Worm (Caenorhabditis elegans): ENCODE results near the gene F56D5.2.

The F56D5.2 gene

DNA sequence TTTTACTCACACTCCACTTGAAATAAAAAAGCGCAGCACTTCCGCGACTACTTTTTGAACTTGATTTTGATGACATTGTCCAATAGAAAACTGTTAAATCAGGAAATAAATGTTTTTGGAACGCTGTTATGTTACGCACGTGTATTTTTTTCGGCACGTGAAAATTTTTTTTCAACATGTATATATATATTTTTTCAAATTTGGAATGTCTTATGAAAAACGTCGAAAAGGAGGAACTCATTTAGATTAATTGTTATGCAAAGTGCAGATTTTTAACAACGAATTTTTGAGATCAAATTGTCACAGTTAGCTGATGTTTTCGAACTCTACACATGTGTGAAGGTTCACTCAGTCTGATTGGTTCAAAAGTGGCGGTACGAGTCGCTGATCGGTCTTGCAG is at the start of gene F56D5.2:
Gene F56D5.2, minus strand, starts transcription at position 101 of the 400 bp plus-strand sequence.
- TF ChIP-seq hlh-30 (tag; optimal IDR thresholded peaks at IDR 0.05; ENCODE audit: insufficient read depth) (no peak), ceh-6 (GFP tag; optimal IDR thresholded peaks at IDR 0.05) (no peak), ceh-9 (tag; optimal IDR thresholded peaks at IDR 0.05) (no peak), npax-4 (tag; optimal IDR thresholded peaks at IDR 0.05) (no peak), ceh-2 (tag; optimal IDR thresholded peaks at IDR 0.05) (no peak), fkh-6 (tag; optimal IDR thresholded peaks at IDR 0.05) (no peak), zip-5 (tag; optimal IDR thresholded peaks at IDR 0.05) (no peak), fax-1 (tag; optimal IDR thresholded peaks at IDR 0.05) (no peak), F13H6.1 (tag; optimal IDR thresholded peaks at IDR 0.05) (no peak), ceh-19 (GFP tag; optimal IDR thresholded peaks at IDR 0.05) (no peak), Y22D7AL.16 (tag; optimal IDR thresholded peaks at IDR 0.05) (no peak), unc-55 (GFP tag; optimal IDR thresholded peaks at IDR 0.05) (no peak), unc-42 (tag; optimal IDR thresholded peaks at IDR 0.05) (no peak), madf-2 (tag; optimal IDR thresholded peaks at IDR 0.05) (no peak), pag-3 (tag; optimal IDR thresholded peaks at IDR 0.05; ENCODE audit: borderline replicate concordance) (no peak), C08G9.2 (tag; optimal IDR thresholded peaks at IDR 0.05) (no peak), unc-86 (tag; optimal IDR thresholded peaks at IDR 0.05) (no peak), ref-2 (tag; optimal IDR thresholded peaks at IDR 0.05) (no peak), rnt-1 (tag; optimal IDR thresholded peaks at IDR 0.05) (no peak), ceh-30 (tag; optimal IDR thresholded peaks at IDR 0.05) (no peak)

ce11 chrIV:9447209-9447608 is 48.8 kb upstream of the F56D5.2 start, which contains the start of gene hsp-12.6:
hsp-12.6 (minus strand) TSS chrIV:9447228.
- TF ChIP-seq ceh-14 (tag; optimal IDR thresholded peaks at IDR 0.05) (no peak), dmd-4 (tag; optimal IDR thresholded peaks at IDR 0.05; ENCODE audit: borderline replicate concordance) (no peak), elt-2 (tag; optimal IDR thresholded peaks at IDR 0.05) (no peak), hlh-13 (GFP tag; optimal IDR thresholded peaks at IDR 0.05) (no peak), syd-9 (tag; optimal IDR thresholded peaks at IDR 0.05) (no peak), unc-3 (GFP tag; conservative IDR thresholded peaks at IDR 0.05) (no peak), unc-3 (tag; optimal IDR thresholded peaks at IDR 0.05) (no peak), lin-11 (tag; optimal IDR thresholded peaks at IDR 0.05) (no peak), fkh-6 (tag; optimal IDR thresholded peaks at IDR 0.05) (no peak), unc-55 (GFP tag; optimal IDR thresholded peaks at IDR 0.05) (no peak), gmeb-2 (tag; optimal IDR thresholded peaks at IDR 0.05) (no peak), lim-6 (tag; optimal IDR thresholded peaks at IDR 0.05) (no peak), ceh-19 (GFP tag; optimal IDR thresholded peaks at IDR 0.05) (no peak), ceh-34 (tag; optimal IDR thresholded peaks at IDR 0.05) (no peak)

- TF ChIP-seq unc-3 (GFP tag; conservative IDR thresholded peaks at IDR 0.05): no peak
- no peak for TF ChIP-seq unc-3 (tag; optimal IDR thresholded peaks at IDR 0.05)
Measured at ce11 chrIV:9445407-9445806, 47.0 kb upstream of the F56D5.2 start, which contains the start of gene hsp-12.3. hsp-12.3 (minus strand) TSS chrIV:9445507.

ce11 chrIV:9444417-9445026 is 46.1 kb upstream of the F56D5.2 start:
- TF ChIP-seq unc-3 (GFP tag; conservative IDR thresholded peaks at IDR 0.05): no peak
- no peak for TF ChIP-seq unc-3 (tag; optimal IDR thresholded peaks at IDR 0.05)
- peak; percentile 23 for TF ChIP-seq fkh-6 (tag; optimal IDR thresholded peaks at IDR 0.05)
- TF ChIP-seq dmd-4 (tag; optimal IDR thresholded peaks at IDR 0.05; ENCODE audit: borderline replicate concordance): no peak
- TF ChIP-seq elt-2 (tag; optimal IDR thresholded peaks at IDR 0.05): peak; percentile 77
- no peak for TF ChIP-seq unc-86 (tag; optimal IDR thresholded peaks at IDR 0.05)
- no peak for TF ChIP-seq C38D4.7 (GFP tag; optimal IDR thresholded peaks at IDR 0.05)
- no peak for TF ChIP-seq lim-6 (tag; optimal IDR thresholded peaks at IDR 0.05)
- peak; percentile 80 for TF ChIP-seq hlh-30 (tag; optimal IDR thresholded peaks at IDR 0.05; ENCODE audit: insufficient read depth)
- TF ChIP-seq pha-4 (tag; optimal IDR thresholded peaks at IDR 0.05): no peak
- TF ChIP-seq lin-11 (tag; optimal IDR thresholded peaks at IDR 0.05): no peak
- TF ChIP-seq pha-2 (tag; optimal IDR thresholded peaks at IDR 0.05): peak; percentile 7
- TF ChIP-seq ceh-19 (GFP tag; optimal IDR thresholded peaks at IDR 0.05): peak; percentile 36
- peak; percentile 41 for TF ChIP-seq ceh-2 (tag; optimal IDR thresholded peaks at IDR 0.05)
- TF ChIP-seq zip-5 (tag; optimal IDR thresholded peaks at IDR 0.05): no peak
- TF ChIP-seq hlh-15 (tag; optimal IDR thresholded peaks at IDR 0.05): no peak
- TF ChIP-seq ceh-48 (tag; optimal IDR thresholded peaks at IDR 0.05): peak; percentile 7
- no peak for TF ChIP-seq eyg-1 (tag; optimal IDR thresholded peaks at IDR 0.05)
- TF ChIP-seq ahr-1 (tag; optimal IDR thresholded peaks at IDR 0.05): no peak
- no peak for TF ChIP-seq elt-4 (tag; optimal IDR thresholded peaks at IDR 0.05)
- no peak for TF ChIP-seq odd-2 (tag; optimal IDR thresholded peaks at IDR 0.05)
- peak; percentile 26 for TF ChIP-seq hlh-8 (tag; optimal IDR thresholded peaks at IDR 0.05)
- peak; percentile 61 for TF ChIP-seq pros-1 (tag; optimal IDR thresholded peaks at IDR 0.05)
- TF ChIP-seq K09A11.1 (tag; optimal IDR thresholded peaks at IDR 0.05; ENCODE audit: insufficient read depth): no peak
- TF ChIP-seq tbx-2 (tag; optimal IDR thresholded peaks at IDR 0.05): peak; percentile 87
- peak; percentile 16 for TF ChIP-seq ceh-22 (tag; optimal IDR thresholded peaks at IDR 0.05)
- TF ChIP-seq npax-4 (tag; optimal IDR thresholded peaks at IDR 0.05): no peak
